Fruit fly (Drosophila melanogaster): ENCODE results near the gene brwl.

brwl gene

dm6 chr2L:9520886-9521868, 47.5 kb upstream of the brwl start, which contains the start of gene Oatp30B (continued):
- peak; percentile 96 for TF ChIP-seq sisA (GFP tag; IDR thresholded peaks at IDR 0.05)
- TF ChIP-seq CG6765 (GFP tag; optimal IDR thresholded peaks at IDR 0.05), result peak; percentile 94
- TF ChIP-seq CG7745 (tag; optimal IDR thresholded peaks at IDR 0.05), result peak; percentile 81
- peak; percentile 99 for TF ChIP-seq gem (tag; optimal IDR thresholded peaks at IDR 0.05)
- peak; percentile 97 for TF ChIP-seq ind (GFP tag; optimal IDR thresholded peaks at IDR 0.05)
- peak; percentile 87 for TF ChIP-seq NK7.1 (GFP tag; optimal IDR thresholded peaks at IDR 0.05)
- peak; percentile 95 for TF ChIP-seq CG11695 (GFP tag; IDR thresholded peaks at IDR 0.05)
- no peak for TF ChIP-seq yki (optimal IDR thresholded peaks at IDR 0.05)
- TF ChIP-seq fd64A (GFP tag; optimal IDR thresholded peaks at IDR 0.05), result peak; percentile 58
- peak; percentile 88 for TF ChIP-seq CG15011 (GFP tag; optimal IDR thresholded peaks at IDR 0.05)
- peak; percentile 95 for TF ChIP-seq caup (GFP tag; optimal IDR thresholded peaks at IDR 0.05; ENCODE audit: severe bottlenecking)
- peak; percentile 93 for TF ChIP-seq CG11093 (GFP tag; IDR thresholded peaks at IDR 0.05)
- TF ChIP-seq CG15479 (GFP tag; optimal IDR thresholded peaks at IDR 0.05), result peak; percentile 71
- TF ChIP-seq esg (GFP tag; conservative IDR thresholded peaks at IDR 0.05), result peak; percentile 93
- peak; percentile 95 for TF ChIP-seq bcd (GFP tag; optimal IDR thresholded peaks at IDR 0.05)
- peak; percentile 88 for TF ChIP-seq CG17385 (GFP tag; optimal IDR thresholded peaks at IDR 0.05)
- peak; percentile 96 for TF ChIP-seq CG6791 (GFP tag; IDR thresholded peaks at IDR 0.05; ENCODE audit: partially characterized antibody)
- peak; percentile 97 for TF ChIP-seq nmo (GFP tag; optimal IDR thresholded peaks at IDR 0.05)
- TF ChIP-seq mirr (GFP tag; optimal IDR thresholded peaks at IDR 0.05), result peak; percentile 94
- TF ChIP-seq dpn (GFP tag; optimal IDR thresholded peaks at IDR 0.05), result peak; percentile 96 to 98
- peak; percentile 50 for TF ChIP-seq Dp (GFP tag; optimal IDR thresholded peaks at IDR 0.05)
- TF ChIP-seq CG4424 (GFP tag; optimal IDR thresholded peaks at IDR 0.05), result peak; percentile 98
- peak; percentile 81 for TF ChIP-seq CG4360 (GFP tag; IDR thresholded peaks at IDR 0.05)
- peak; percentile 92 for TF ChIP-seq repo (GFP tag; optimal IDR thresholded peaks at IDR 0.05)
- peak; percentile 94 for TF ChIP-seq CG10462 (GFP tag; optimal IDR thresholded peaks at IDR 0.05)
- peak; percentile 91 for TF ChIP-seq Hmx (GFP tag; optimal IDR thresholded peaks at IDR 0.05)
- TF ChIP-seq wdn (GFP tag; IDR thresholded peaks at IDR 0.05), result peak; percentile 95
- TF ChIP-seq CG11723 (GFP tag; optimal IDR thresholded peaks at IDR 0.05), result peak; percentile 85
- no peak for TF ChIP-seq lov (optimal IDR thresholded peaks at IDR 0.05)
- peak; percentile 97 for TF ChIP-seq lov (GFP tag; IDR thresholded peaks at IDR 0.05)
- peak; percentile 96 for TF ChIP-seq maf-S (GFP tag; optimal IDR thresholded peaks at IDR 0.05)
- peak; percentile 94 for TF ChIP-seq fu2 (GFP tag; optimal IDR thresholded peaks at IDR 0.05)
- peak; percentile 96 for TF ChIP-seq CG8944 (GFP tag; optimal IDR thresholded peaks at IDR 0.05)
- peak; percentile 89; the same call in 2 of the 3 replicates for TF ChIP-seq CG11560 (tag; IDR thresholded peaks at IDR 0.05)
- TF ChIP-seq slbo (GFP tag; IDR thresholded peaks at IDR 0.05), result peak; percentile 98
- peak; percentile 97 for TF ChIP-seq cas (GFP tag; IDR thresholded peaks at IDR 0.05)
- TF ChIP-seq zen2 (GFP tag; IDR thresholded peaks at IDR 0.05; ENCODE audit: partially characterized antibody), result peak; percentile 99; the same call in 2 of the 3 replicates
- peak; percentile 89 for TF ChIP-seq Bdp1 (GFP tag; optimal IDR thresholded peaks at IDR 0.05)
- peak; percentile 97 for TF ChIP-seq CG5953 (GFP tag; IDR thresholded peaks at IDR 0.05)
- TF ChIP-seq CG3726 (GFP tag; IDR thresholded peaks at IDR 0.05), result peak; percentile 93; the same call in 2 of the 3 replicates
- peak; percentile 82 for TF ChIP-seq Neu2 (GFP tag; optimal IDR thresholded peaks at IDR 0.05; ENCODE audit: borderline replicate concordance)
- peak; percentile 92 for TF ChIP-seq twi (tag; optimal IDR thresholded peaks at IDR 0.05)
- peak; percentile 89 for TF ChIP-seq CG30431 (GFP tag; optimal IDR thresholded peaks at IDR 0.05)
- peak; percentile 94 for TF ChIP-seq CG1233 (GFP tag; optimal IDR thresholded peaks at IDR 0.05)
- TF ChIP-seq Mrtf (GFP tag; IDR thresholded peaks at IDR 0.05), result peak; percentile 95
- peak; percentile 95 for TF ChIP-seq Spps (tag; optimal IDR thresholded peaks at IDR 0.05)
- peak; percentile 97 for TF ChIP-seq az2 (GFP tag; optimal IDR thresholded peaks at IDR 0.05)
- peak; percentile 99 for TF ChIP-seq CG12391 (tag; optimal IDR thresholded peaks at IDR 0.05)
- TF ChIP-seq sima (GFP tag; optimal IDR thresholded peaks at IDR 0.05), result peak; percentile 81
